Worm (Caenorhabditis elegans) whole organism, L3 larva: ENCODE results near the gene tatn-1.

ENCODE experiments used
- R02D3.7 ChIP-seq: fragments of 150-350 bp; optimal IDR thresholded peaks from 2 replicates; lab custom pipeline; 2014; ENCODE audit warnings: missing biosample characterization, missing genetic modification characterization
- ZK546.5 ChIP-seq: sonication (generic microtip); optimal IDR thresholded peaks from 2 replicates; lab custom pipeline; 2017; ENCODE audit warnings: missing biosample characterization, missing genetic modification characterization
- aly-2 ChIP-seq: fragments of 150-350 bp; optimal IDR thresholded peaks from 2 replicates; lab custom pipeline; 2014; ENCODE audit warnings: missing biosample characterization, missing genetic modification characterization
- ama-1 ChIP-seq: fragments of 150-350 bp; optimal IDR thresholded peaks from 2 replicates; lab custom pipeline; 2018
- ceh-16 ChIP-seq: sonication (generic microtip); optimal IDR thresholded peaks from 2 replicates; lab custom pipeline; 2017; ENCODE audit warnings: missing biosample characterization, missing genetic modification characterization
- ceh-28 ChIP-seq: fragments of 150-350 bp; optimal IDR thresholded peaks from 2 replicates; lab custom pipeline; 2014; ENCODE audit warnings: missing biosample characterization, missing genetic modification reagents, missing genetic modification characterization
- ceh-82 ChIP-seq: fragments of 150-350 bp; optimal IDR thresholded peaks from 2 replicates; lab custom pipeline; 2014; ENCODE audit warnings: missing biosample characterization, missing genetic modification characterization
- ceh-9 ChIP-seq: sonication (generic microtip); optimal IDR thresholded peaks from 2 replicates; lab custom pipeline; 2018; ENCODE audit warnings: missing biosample characterization, missing genetic modification characterization
- daf-12 ChIP-seq: fragments of 150-350 bp; optimal IDR thresholded peaks from 2 replicates; lab custom pipeline; 2014; ENCODE audit warnings: missing biosample characterization, missing genetic modification reagents, missing genetic modification characterization
- egl-27 ChIP-seq: sonication (generic microtip); optimal IDR thresholded peaks from 4 replicates; lab custom pipeline; 2017; ENCODE audit warnings: missing biosample characterization, missing genetic modification reagents, missing genetic modification characterization
- egl-5 ChIP-seq: fragments of 150-350 bp; optimal IDR thresholded peaks from 2 replicates; lab custom pipeline; 2017; ENCODE audit warnings: missing biosample characterization, missing genetic modification reagents, missing genetic modification characterization, inconsistent platforms
- elt-1 ChIP-seq: fragments of 150-350 bp; optimal IDR thresholded peaks from 2 replicates; lab custom pipeline; 2014; ENCODE audit warnings: missing biosample characterization, missing genetic modification characterization
- elt-2 ChIP-seq: sonication (generic microtip); optimal IDR thresholded peaks from 2 replicates; lab custom pipeline; 2016; ENCODE audit warnings: missing genetic modification reagents, mild to moderate bottlenecking, missing genetic modification characterization, missing compliant biosample characterization
- elt-3 ChIP-seq, 3 experiments: fragments of 150-350 bp in 1 of 3; sonication (generic microtip) in 2 of 3; optimal IDR thresholded peaks; 2 replicates in 2 of 3; 4 replicates in 1 of 3; lab custom pipeline; 2014 to 2017; ENCODE audit warnings: missing biosample characterization in 3 of 3, missing genetic modification characterization in 3 of 3
- eor-1 ChIP-seq, 2 experiments: fragments of 150-350 bp; optimal IDR thresholded peaks; 2 replicates each; lab custom pipeline; 2014 to 2018; ENCODE audit warnings: missing biosample characterization in 2 of 2, missing genetic modification characterization in 2 of 2
- fkh-10 ChIP-seq: sonication (generic microtip); optimal IDR thresholded peaks from 2 replicates; lab custom pipeline; 2017; ENCODE audit warnings: missing biosample characterization, missing genetic modification reagents, missing genetic modification characterization
- fkh-2 ChIP-seq: fragments of 150-350 bp; optimal IDR thresholded peaks from 2 replicates; lab custom pipeline; 2014; ENCODE audit warnings: missing biosample characterization, missing genetic modification reagents, missing genetic modification characterization
- hmg-11 ChIP-seq: sonication (generic microtip); optimal IDR thresholded peaks from 2 replicates; lab custom pipeline; 2016; ENCODE audit warnings: missing genetic modification characterization, missing compliant biosample characterization
- jun-1 ChIP-seq: fragments of 150-350 bp; optimal IDR thresholded peaks from 2 replicates; lab custom pipeline; 2014; ENCODE audit warnings: missing biosample characterization, missing genetic modification reagents, missing genetic modification characterization
- lin-15B ChIP-seq: fragments of 150-350 bp; optimal IDR thresholded peaks from 2 replicates; lab custom pipeline; 2014; ENCODE audit warnings: missing biosample characterization, missing genetic modification characterization
- lin-39 ChIP-seq: fragments of 150-350 bp; optimal IDR thresholded peaks from 2 replicates; lab custom pipeline; 2018; ENCODE audit warnings: missing biosample characterization, missing genetic modification reagents, missing genetic modification characterization
- lsy-12 ChIP-seq: sonication (generic microtip); optimal IDR thresholded peaks from 2 replicates; lab custom pipeline; 2016; ENCODE audit warnings: mild to moderate bottlenecking, missing genetic modification characterization, missing compliant biosample characterization
- mdl-1 ChIP-seq: fragments of 150-350 bp; optimal IDR thresholded peaks from 2 replicates; lab custom pipeline; 2014; ENCODE audit warnings: missing biosample characterization, missing genetic modification characterization
- mml-1 ChIP-seq: fragments of 150-350 bp; sonication (generic microtip); optimal IDR thresholded peaks from 3 replicates; lab custom pipeline; 2014; ENCODE audit warnings: missing biosample characterization, missing genetic modification characterization
- nfya-1 ChIP-seq: sonication (generic microtip); optimal IDR thresholded peaks from 2 replicates; lab custom pipeline; 2017; ENCODE audit warnings: missing genetic modification characterization, mild to moderate bottlenecking, missing compliant biosample characterization, antibody characterized with exemption, moderate library complexity; ENCODE audit not compliant: insufficient read depth
- nhr-11 ChIP-seq: fragments of 150-350 bp; optimal IDR thresholded peaks from 2 replicates; lab custom pipeline; 2014; ENCODE audit warnings: missing biosample characterization, missing genetic modification characterization
- nhr-12 ChIP-seq: fragments of 150-350 bp; optimal IDR thresholded peaks from 2 replicates; lab custom pipeline; 2014; ENCODE audit warnings: missing biosample characterization, missing genetic modification characterization
- nhr-23 ChIP-seq: fragments of 150-350 bp; optimal IDR thresholded peaks from 2 replicates; lab custom pipeline; 2014; ENCODE audit warnings: missing biosample characterization, missing genetic modification reagents, missing genetic modification characterization
- nhr-237 ChIP-seq: fragments of 150-350 bp; optimal IDR thresholded peaks from 2 replicates; lab custom pipeline; 2014; ENCODE audit warnings: missing biosample characterization, missing genetic modification characterization
- nhr-25 ChIP-seq: sonication (generic microtip); optimal IDR thresholded peaks from 2 replicates; lab custom pipeline; 2017; ENCODE audit warnings: missing biosample characterization, missing genetic modification characterization
- nhr-28 ChIP-seq: fragments of 150-350 bp; optimal IDR thresholded peaks from 2 replicates; lab custom pipeline; 2014; ENCODE audit warnings: missing biosample characterization, missing genetic modification characterization
- nhr-43 ChIP-seq: sonication (generic microtip); optimal IDR thresholded peaks from 2 replicates; lab custom pipeline; 2016; ENCODE audit warnings: mild to moderate bottlenecking, missing genetic modification characterization, missing compliant biosample characterization; ENCODE audit not compliant: poor library complexity, severe bottlenecking
- nhr-67 ChIP-seq: fragments of 150-350 bp; optimal IDR thresholded peaks from 2 replicates; lab custom pipeline; 2014; ENCODE audit warnings: missing biosample characterization, missing genetic modification characterization
- nhr-77 ChIP-seq: fragments of 150-350 bp; optimal IDR thresholded peaks from 2 replicates; lab custom pipeline; 2014; ENCODE audit warnings: missing biosample characterization, missing genetic modification characterization
- pha-4 ChIP-seq: fragments of 150-350 bp; optimal IDR thresholded peaks from 2 replicates; lab custom pipeline; 2014; ENCODE audit warnings: missing biosample characterization, missing genetic modification reagents, missing genetic modification characterization
- pqm-1 ChIP-seq: fragments of 150-350 bp; optimal IDR thresholded peaks from 2 replicates; lab custom pipeline; 2017; ENCODE audit warnings: missing biosample characterization, missing genetic modification characterization, inconsistent platforms
- sea-2 ChIP-seq: fragments of 150-350 bp; sonication (generic microtip); optimal IDR thresholded peaks from 4 replicates; lab custom pipeline; 2014; ENCODE audit warnings: missing biosample characterization, missing genetic modification reagents, missing genetic modification characterization
- skn-1 ChIP-seq: fragments of 150-350 bp; optimal IDR thresholded peaks from 2 replicates; lab custom pipeline; 2014; ENCODE audit warnings: missing biosample characterization, missing genetic modification characterization
- snpc-4 ChIP-seq: fragments of 150-350 bp; optimal IDR thresholded peaks from 2 replicates; lab custom pipeline; 2014; ENCODE audit warnings: missing biosample characterization, missing genetic modification characterization
- tbx-2 ChIP-seq: sonication (generic microtip); optimal IDR thresholded peaks from 2 replicates; lab custom pipeline; 2016; ENCODE audit warnings: mild to moderate bottlenecking, missing genetic modification characterization, missing compliant biosample characterization
- unc-39 ChIP-seq: sonication (generic microtip); optimal IDR thresholded peaks from 4 replicates; lab custom pipeline; 2017; ENCODE audit warnings: missing biosample characterization, missing genetic modification characterization
- unc-62 ChIP-seq: fragments of 150-350 bp; sonication (generic microtip); optimal IDR thresholded peaks from 4 replicates; lab custom pipeline; 2014; ENCODE audit warnings: missing biosample characterization, missing genetic modification reagents, missing genetic modification characterization
- zag-1 ChIP-seq: fragments of 150-350 bp; optimal IDR thresholded peaks from 2 replicates; lab custom pipeline; 2014; ENCODE audit warnings: missing biosample characterization, missing genetic modification characterization
- ztf-11 ChIP-seq: fragments of 150-350 bp; optimal IDR thresholded peaks from 2 replicates; lab custom pipeline; 2014; ENCODE audit warnings: missing biosample characterization, missing genetic modification characterization
- ztf-4 ChIP-seq: fragments of 150-350 bp; optimal IDR thresholded peaks from 2 replicates; lab custom pipeline; 2014; ENCODE audit warnings: missing biosample characterization, missing genetic modification characterization

Gene tatn-1

DNA sequence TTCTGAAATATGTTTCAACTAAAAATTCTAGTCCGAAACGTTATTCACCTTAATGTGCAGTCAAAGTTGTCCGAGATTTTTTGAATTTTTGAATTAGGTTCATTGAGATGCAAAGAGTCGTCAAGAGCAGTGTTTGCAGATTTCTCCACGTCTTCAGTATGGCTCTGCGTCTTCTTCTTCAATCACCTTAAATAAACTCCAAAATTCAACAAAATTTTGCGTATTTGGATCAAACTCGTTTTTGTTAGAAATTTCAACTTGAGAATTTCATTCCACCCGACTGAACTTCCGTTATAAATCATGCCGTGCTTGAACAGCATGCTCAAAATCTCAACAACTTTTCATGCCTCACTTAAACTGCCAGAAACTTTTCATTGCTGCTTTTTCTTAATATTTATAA is 21.3 kb downstream of the tatn-1 start, which contains the start of gene T04C10.3:
Gene T04C10.3, plus strand, starts transcription at position 301 of the 400 bp plus-strand sequence.
- TF ChIP-seq aly-2 (tag; lab: Kevin White, UChicago) (no peak), egl-27 (no peak), mml-1 (tag; lab: Kevin White, UChicago) (no peak), elt-1 (tag; lab: Kevin White, UChicago) (no peak)

DNA sequence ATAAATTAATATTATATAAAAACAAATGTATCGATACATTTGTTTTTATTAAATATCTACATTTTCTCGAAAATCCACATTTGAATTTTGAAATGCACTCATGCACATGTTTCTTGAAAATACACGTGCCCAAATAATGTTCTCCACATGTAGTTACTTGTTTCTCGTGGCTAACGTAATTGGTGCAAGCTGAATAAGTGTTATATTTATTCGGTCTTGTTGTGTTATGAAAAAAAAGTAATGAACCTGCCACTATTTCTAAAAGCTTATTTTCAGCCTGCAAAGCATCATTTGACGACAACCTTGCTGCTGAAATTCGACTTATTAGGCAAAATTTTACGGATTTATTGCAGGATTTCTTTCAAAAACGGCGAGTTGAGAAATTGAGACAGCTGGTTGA is 22.6 kb downstream of the tatn-1 start:
- TF ChIP-seq mdl-1 (tag; lab: Kevin White, UChicago), result peak; percentile 37
- TF ChIP-seq nhr-28, result no peak
- TF ChIP-seq snpc-4, result peak; percentile 58
- TF ChIP-seq nhr-77 (tag; lab: Kevin White, UChicago), result peak; percentile 81
- TF ChIP-seq elt-2 (tag; lab: Kevin White, UChicago), result peak; percentile 47
- TF ChIP-seq ztf-11 (tag; lab: Kevin White, UChicago), result no peak
- TF ChIP-seq unc-39 (tag; lab: Kevin White, UChicago), result no peak
- peak; percentile 44 for TF ChIP-seq nhr-25
- peak; percentile 59 for TF ChIP-seq nhr-43 (tag; lab: Kevin White, UChicago)
- TF ChIP-seq ceh-82 (tag; lab: Kevin White, UChicago), result peak; percentile 9
- TF ChIP-seq zag-1, result peak; percentile 7
- peak; percentile 82 for TF ChIP-seq nhr-23 (tag; lab: Kevin White, UChicago)
- TF ChIP-seq jun-1, result peak; percentile 82
- no peak for TF ChIP-seq sea-2
- no peak for TF ChIP-seq ceh-16 (tag; lab: Kevin White, UChicago)
- TF ChIP-seq lsy-12 (tag; lab: Kevin White, UChicago), result peak; percentile 40
- no peak for TF ChIP-seq mml-1 (tag; lab: Kevin White, UChicago)
- no peak for TF ChIP-seq nhr-237 (tag; lab: Kevin White, UChicago)
- TF ChIP-seq pha-4 (tag; lab: Kevin White, UChicago), result peak; percentile 91
- TF ChIP-seq hmg-11, result peak; percentile 63
- peak; percentile 73 for TF ChIP-seq ceh-28 (tag; lab: Kevin White, UChicago)
- TF ChIP-seq ZK546.5, result no peak
- peak; percentile 11 for TF ChIP-seq nhr-11 (tag; lab: Kevin White, UChicago)
- TF ChIP-seq lin-39, result peak; percentile 57
- TF ChIP-seq elt-1 (tag; lab: Kevin White, UChicago), result peak; percentile 4
- TF ChIP-seq R02D3.7, result no peak
- no peak for TF ChIP-seq egl-27
- peak; percentile 86 for TF ChIP-seq skn-1 (tag; lab: Kevin White, UChicago)
- no peak for TF ChIP-seq eor-1 (tag; optimal IDR thresholded peaks at IDR 0.05; lab: Kevin White, UChicago)
- TF ChIP-seq nhr-67, result no peak
- peak; percentile 62 for TF ChIP-seq nfya-1 (tag; lab: Kevin White, UChicago)
- TF ChIP-seq tbx-2, result peak; percentile 80

DNA sequence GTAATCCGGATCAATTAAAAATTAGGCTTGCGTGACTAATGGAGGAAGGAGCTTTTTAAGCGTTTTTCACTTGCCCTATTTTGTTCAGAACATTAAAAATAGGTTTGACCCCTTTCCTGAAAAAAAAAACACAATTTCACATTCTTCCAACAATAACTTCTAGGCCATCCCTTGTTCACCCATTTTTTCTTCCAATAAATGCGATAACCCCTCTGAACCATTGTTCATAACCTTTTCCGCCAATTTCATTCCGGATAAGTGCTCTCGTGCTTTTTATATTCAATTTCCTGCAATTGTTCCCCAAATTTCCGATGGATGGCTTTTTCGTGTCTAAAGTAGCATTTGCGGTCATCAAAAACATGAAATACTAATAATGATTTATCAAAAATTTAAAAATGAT is 24.6 kb downstream of the tatn-1 start:
- TF ChIP-seq ceh-9 (tag; lab: Kevin White, UChicago) (no peak), aly-2 (tag; lab: Kevin White, UChicago) (peak; percentile 31), fkh-10 (no peak), nhr-67 (no peak), egl-5 (tag; lab: Kevin White, UChicago) (no peak), fkh-2 (tag; lab: Kevin White, UChicago) (no peak), nhr-12 (tag; lab: Kevin White, UChicago) (no peak), nhr-77 (tag; lab: Kevin White, UChicago) (no peak), eor-1 (tag; optimal IDR thresholded peaks at IDR 0.05; lab: Kevin White, UChicago) (no peak), snpc-4 (no peak), lsy-12 (tag; lab: Kevin White, UChicago) (no peak), elt-2 (tag; lab: Kevin White, UChicago) (no peak), egl-27 (no peak), nhr-43 (tag; lab: Kevin White, UChicago) (peak; percentile 74), jun-1 (no peak), hmg-11 (no peak), sea-2 (no peak), unc-62 (no peak), nhr-23 (tag; lab: Kevin White, UChicago) (peak; percentile 26), zag-1 (no peak), ceh-82 (tag; lab: Kevin White, UChicago) (no peak), ztf-4 (tag; lab: Kevin White, UChicago) (no peak), elt-1 (tag; lab: Kevin White, UChicago) (no peak), lin-39 (no peak), ceh-28 (tag; lab: Kevin White, UChicago) (no peak), skn-1 (tag; lab: Kevin White, UChicago) (no peak), nhr-25 (no peak), pha-4 (tag; lab: Kevin White, UChicago) (peak; percentile 25), mdl-1 (tag; lab: Kevin White, UChicago) (no peak), ama-1 (lab: Kevin White, UChicago) (peak; percentile 72), nhr-28 (no peak), ZK546.5 (no peak), nhr-11 (tag; lab: Kevin White, UChicago) (no peak), nfya-1 (tag; lab: Kevin White, UChicago) (no peak), lin-15B (tag; lab: Kevin White, UChicago) (no peak), pqm-1 (tag; lab: Kevin White, UChicago) (no peak), elt-3 (tag; optimal IDR thresholded peaks at IDR 0.05; lab: Kevin White, UChicago) (no peak), nhr-237 (tag; lab: Kevin White, UChicago) (no peak), tbx-2 (peak; percentile 36), ceh-16 (tag; lab: Kevin White, UChicago) (no peak), daf-12 (no peak), ztf-11 (tag; lab: Kevin White, UChicago) (no peak)
